Fruit fly (Drosophila melanogaster): Measurements from ENCODE around the gene sordd1.

Gene sordd1

dm6 chrX:15762723-15763122, 33.1 kb downstream of the sordd1 start, which contains the start of gene Polr3A (continued):
- peak; percentile 61; the same call in 1 of the 2 replicates for TF ChIP-seq unc-4 (GFP tag; IDR thresholded peaks at IDR 0.05; ENCODE audit: partially characterized antibody)
- TF ChIP-seq MBD-R2 (GFP tag; IDR thresholded peaks at IDR 0.05): peak; percentile 90
- TF ChIP-seq CG1603 (tag; optimal IDR thresholded peaks at IDR 0.05): no peak
- TF ChIP-seq HmgZ (tag; optimal IDR thresholded peaks at IDR 0.05): peak; percentile 11

DNA sequence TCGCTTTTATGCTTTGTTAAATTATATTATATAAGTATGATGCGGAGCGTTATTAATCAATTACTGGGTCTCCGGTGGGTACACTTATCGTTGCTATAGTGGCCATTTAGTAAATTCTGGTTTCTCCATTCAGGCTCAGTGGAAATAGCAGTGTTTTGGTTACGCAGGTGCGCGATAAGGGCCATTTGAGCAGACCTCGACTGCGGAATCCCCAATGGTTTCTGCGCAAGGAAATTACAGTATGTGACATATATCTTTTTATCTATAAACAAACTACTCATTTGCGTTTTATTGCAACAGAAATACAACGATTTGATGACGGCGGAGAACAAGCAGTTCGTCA, 34.6 kb downstream of the sordd1 start:
- TF ChIP-seq CG5180 (GFP tag; optimal IDR thresholded peaks at IDR 0.05) (no peak), Ada2b (GFP tag; IDR thresholded peaks at IDR 0.05) (no peak), Dbx (GFP tag; IDR thresholded peaks at IDR 0.05) (no peak), Asciz (GFP tag; optimal IDR thresholded peaks at IDR 0.05) (no peak), CG2116 (GFP tag; optimal IDR thresholded peaks at IDR 0.05) (no peak), maf-S (GFP tag; optimal IDR thresholded peaks at IDR 0.05) (no peak), GATAe (GFP tag; conservative IDR thresholded peaks at IDR 0.05) (no peak), Bteb2 (GFP tag; optimal IDR thresholded peaks at IDR 0.05) (no peak), Lhr (GFP tag; optimal IDR thresholded peaks at IDR 0.05) (no peak), CG12071 (GFP tag; optimal IDR thresholded peaks at IDR 0.05) (no peak), CG13287 (GFP tag; IDR thresholded peaks at IDR 0.05; ENCODE audit: partially characterized antibody) (peak; percentile 11; the same call in 1 of the 2 replicates), inv (GFP tag; IDR thresholded peaks at IDR 0.05; ENCODE audit: partially characterized antibody) (0 out of 2 replicates have a peak, but pooled peaks have one; percentile 4), Fer2 (tag; optimal IDR thresholded peaks at IDR 0.05) (no peak), Dref (GFP tag; IDR thresholded peaks at IDR 0.05) (no peak), trem (tag; optimal IDR thresholded peaks at IDR 0.05) (no peak), cad (GFP tag; optimal IDR thresholded peaks at IDR 0.05) (no peak), NFAT (GFP tag; IDR thresholded peaks at IDR 0.05) (no peak), CHES-1-like (GFP tag; optimal IDR thresholded peaks at IDR 0.05) (no peak), Dek (tag; optimal IDR thresholded peaks at IDR 0.05) (no peak), YL-1 (GFP tag; optimal IDR thresholded peaks at IDR 0.05) (no peak), Pdp1 (GFP tag; optimal IDR thresholded peaks at IDR 0.05) (peak in 1 of 2 experiments; percentile 87), CG14965 (GFP tag; optimal IDR thresholded peaks at IDR 0.05; ENCODE audit: borderline replicate concordance) (no peak), Dll (GFP tag; IDR thresholded peaks at IDR 0.05; ENCODE audit: partially characterized antibody) (peak; percentile 55; the same call in 3 of the 4 replicates), dmrt99B (tag; optimal IDR thresholded peaks at IDR 0.05) (no peak), gcm (GFP tag; optimal IDR thresholded peaks at IDR 0.05) (no peak), MBD-R2 (GFP tag; IDR thresholded peaks at IDR 0.05) (peak; percentile 46), MESR4 (GFP tag; optimal IDR thresholded peaks at IDR 0.05) (peak; percentile 53), HLH4C (GFP tag; IDR thresholded peaks at IDR 0.05; ENCODE audit: partially characterized antibody) (no peak), CG17328 (GFP tag; IDR thresholded peaks at IDR 0.05) (no peak), Atf-2 (GFP tag; optimal IDR thresholded peaks at IDR 0.05) (no peak), repo (GFP tag; optimal IDR thresholded peaks at IDR 0.05) (no peak), nerfin-2 (GFP tag; IDR thresholded peaks at IDR 0.05; ENCODE audit: partially characterized antibody) (no peak), CG3163 (GFP tag; optimal IDR thresholded peaks at IDR 0.05) (no peak), CG3838 (GFP tag; optimal IDR thresholded peaks at IDR 0.05) (no peak), dysf (GFP tag; IDR thresholded peaks at IDR 0.05) (no peak), CG15479 (GFP tag; optimal IDR thresholded peaks at IDR 0.05) (no peak), jigr1 (GFP tag; IDR thresholded peaks at IDR 0.05) (no peak), psq (GFP tag; optimal IDR thresholded peaks at IDR 0.05) (no peak), Fer3 (tag; optimal IDR thresholded peaks at IDR 0.05) (no peak), shn (GFP tag; optimal IDR thresholded peaks at IDR 0.05) (no peak), CG3281 (GFP tag; optimal IDR thresholded peaks at IDR 0.05) (no peak), dati (GFP tag; IDR thresholded peaks at IDR 0.05) (no peak), ems (GFP tag; optimal IDR thresholded peaks at IDR 0.05) (no peak), CG7786 (GFP tag; optimal IDR thresholded peaks at IDR 0.05) (no peak), CG6813 (GFP tag; optimal IDR thresholded peaks at IDR 0.05) (no peak), CG9437 (GFP tag; optimal IDR thresholded peaks at IDR 0.05) (no peak)
